Worm (Caenorhabditis elegans) whole organism, L2 larva: Measurements from ENCODE around the gene clc-10.

ENCODE experiments used
- ZK546.5 ChIP-seq: sonication (generic microtip); optimal IDR thresholded peaks from 2 replicates; lab custom pipeline; 2017; ENCODE audit warnings: missing biosample characterization, missing genetic modification characterization
- alr-1 ChIP-seq: fragments of 150-350 bp; optimal IDR thresholded peaks from 2 replicates; lab custom pipeline; 2014; ENCODE audit warnings: missing biosample characterization, missing genetic modification characterization
- elt-3 ChIP-seq: sonication (generic microtip); optimal IDR thresholded peaks from 2 replicates; lab custom pipeline; 2017; ENCODE audit warnings: missing biosample characterization, missing genetic modification characterization
- lin-39 ChIP-seq: fragments of 150-350 bp; optimal IDR thresholded peaks from 2 replicates; lab custom pipeline; 2014; ENCODE audit warnings: missing biosample characterization, missing genetic modification reagents, missing genetic modification characterization
- nhr-6 ChIP-seq: fragments of 150-350 bp; optimal IDR thresholded peaks from 2 replicates; lab custom pipeline; 2014; ENCODE audit warnings: missing biosample characterization, missing genetic modification characterization

- TF ChIP-seq elt-3 (no peak), lin-39 (tag; lab: Kevin White, UChicago) (no peak), alr-1 (tag; lab: Kevin White, UChicago) (no peak), nhr-6 (no peak), ZK546.5 (no peak)
Measured at ce11 chrIII:6095654-6096053, 38.8 kb downstream of the clc-10 start.
